Worm (Caenorhabditis elegans): ENCODE results near the gene exc-12.

DNA sequence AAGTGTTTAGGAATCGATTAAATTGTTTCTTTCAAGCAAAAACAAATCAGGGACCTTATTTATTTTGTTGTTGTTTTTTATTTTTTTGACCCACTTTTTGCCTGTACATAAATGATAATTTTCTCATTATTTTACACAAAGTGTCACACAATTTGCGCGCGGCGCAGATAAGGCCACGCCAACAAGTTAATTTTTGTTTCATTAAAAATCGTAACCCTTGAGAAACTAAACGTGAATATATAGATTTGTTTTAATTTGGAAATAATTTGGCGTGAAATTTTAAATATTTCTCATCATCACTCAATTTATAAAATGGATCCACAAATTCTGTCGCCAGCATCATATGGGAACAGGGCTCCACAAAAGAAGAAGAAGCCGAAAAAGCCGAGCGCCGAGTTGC, 10.3 kb upstream of the exc-12 start, which contains the start of gene T05D4.5:
- no peak for TF ChIP-seq sup-37 (GFP tag; optimal IDR thresholded peaks at IDR 0.05)
- no peak for TF ChIP-seq mep-1 (tag; optimal IDR thresholded peaks at IDR 0.05)
- TF ChIP-seq snpc-4 (tag; optimal IDR thresholded peaks at IDR 0.05): no peak
- TF ChIP-seq ceh-82 (tag; optimal IDR thresholded peaks at IDR 0.05): no peak
- TF ChIP-seq nhr-77 (tag; optimal IDR thresholded peaks at IDR 0.05): no peak
- TF ChIP-seq ceh-63 (GFP tag; optimal IDR thresholded peaks at IDR 0.05): no peak

All from whole organism, L1 larva.